Fruit fly (Drosophila melanogaster) S2 (cell line): ENCODE data around the gene NLaz.

Source experiments
- CG8478 ChIP-seq: fragments of >200 bp; optimal IDR thresholded peaks from 2 replicates; lab custom pipeline; 2018
- CTCF ChIP-seq, 2 experiments: fragments of >200 bp; optimal IDR thresholded peaks; 2 replicates each; lab custom pipeline; 2018

- TF ChIP-seq CTCF (optimal IDR thresholded peaks at IDR 0.05; lab: Kevin White, UChicago) (no peak), CG8478 (lab: Kevin White, UChicago) (no peak)
These were observed 28.6 kb upstream of the NLaz start for dm6 chr2L:1390271-1390670.
